Worm (Caenorhabditis elegans): Measurements from ENCODE around the gene R102.10.
A peak's percentile ranks its signal among the peaks of the same experiment; 100 is the strongest.

R102.10 gene

ce11 chrIV:10698486-10698885, 6.8 kb upstream of the R102.10 start:
- TF ChIP-seq lin-54 (GFP tag; optimal IDR thresholded peaks at IDR 0.05) (no peak), rcor-1 (GFP tag; IDR thresholded peaks at IDR 0.05) (no peak), dox-1 (GFP tag; IDR thresholded peaks at IDR 0.05) (peak; percentile 11; the same call in 1 of the 2 replicates), nhr-80 (tag; optimal IDR thresholded peaks at IDR 0.05) (no peak), mcd-1 (GFP tag; IDR thresholded peaks at IDR 0.05) (no peak), akir-1 (GFP tag; optimal IDR thresholded peaks at IDR 0.05) (no peak), nhr-27 (tag; optimal IDR thresholded peaks at IDR 0.05) (no peak), attf-3 (GFP tag; conservative IDR thresholded peaks at IDR 0.05) (no peak), repo-1 (tag; optimal IDR thresholded peaks at IDR 0.05) (no peak), B0261.1 (tag; optimal IDR thresholded peaks at IDR 0.05) (no peak), lsy-27 (tag; optimal IDR thresholded peaks at IDR 0.05; ENCODE audit: borderline replicate concordance, insufficient read depth) (no peak), snpc-1.1 (tag; optimal IDR thresholded peaks at IDR 0.05; ENCODE audit: insufficient read depth) (no peak), ceh-58 (GFP tag; IDR thresholded peaks at IDR 0.05) (0 out of 2 replicates have a peak, but pooled peaks have one; percentile 49), dpl-1 (GFP tag; optimal IDR thresholded peaks at IDR 0.05) (no peak)

- no peak for TF ChIP-seq dox-1 (GFP tag; IDR thresholded peaks at IDR 0.05)
- no peak for TF ChIP-seq mcd-1 (GFP tag; IDR thresholded peaks at IDR 0.05)
- TF ChIP-seq hlh-12 (tag; optimal IDR thresholded peaks at IDR 0.05), result no peak
- TF ChIP-seq snpc-1.1 (tag; optimal IDR thresholded peaks at IDR 0.05; ENCODE audit: insufficient read depth), result no peak
- no peak for TF ChIP-seq bed-2 (GFP tag; IDR thresholded peaks at IDR 0.05)
- TF ChIP-seq rpc-1 (optimal IDR thresholded peaks at IDR 0.05), result no peak
- TF ChIP-seq rpc-1 (tag; optimal IDR thresholded peaks at IDR 0.05), result no peak
Observed at ce11 chrIV:10699000-10699399, 6.3 kb upstream of the R102.10 start.

- TF ChIP-seq lin-35 (GFP tag; optimal IDR thresholded peaks at IDR 0.05) (no peak), ceh-40 (GFP tag; IDR thresholded peaks at IDR 0.05) (no peak), Y67H2A.10 (GFP tag; conservative IDR thresholded peaks at IDR 0.05) (no peak), lin-26 (GFP tag; IDR thresholded peaks at IDR 0.05) (no peak), ekl-4 (GFP tag; IDR thresholded peaks at IDR 0.05) (no peak)
Observed at ce11 chrIV:10699660-10700059, 5.6 kb upstream of the R102.10 start, which contains the start of gene R102.11. Gene R102.11, minus strand, starts transcription at chrIV:10699760.

- TF ChIP-seq madf-8 (GFP tag; conservative IDR thresholded peaks at IDR 0.05) (no peak), lsy-27 (tag; optimal IDR thresholded peaks at IDR 0.05; ENCODE audit: borderline replicate concordance, insufficient read depth) (no peak), somi-1 (GFP tag; optimal IDR thresholded peaks at IDR 0.05) (peak; percentile 5), F55B11.4 (tag; optimal IDR thresholded peaks at IDR 0.05; ENCODE audit: borderline replicate concordance, insufficient read depth) (no peak)
Observed at ce11 chrIV:10701866-10702458, 3.3 kb upstream of the R102.10 start.

- TF ChIP-seq lag-1 (GFP tag; IDR thresholded peaks at IDR 0.05), result no peak
- no peak for TF ChIP-seq nhr-179 (tag; optimal IDR thresholded peaks at IDR 0.05)
- TF ChIP-seq rcor-1 (GFP tag; IDR thresholded peaks at IDR 0.05), result no peak
- TF ChIP-seq lin-35 (GFP tag; optimal IDR thresholded peaks at IDR 0.05), result no peak
- no peak for TF ChIP-seq hrde-1 (tag; optimal IDR thresholded peaks at IDR 0.05; ENCODE audit: borderline replicate concordance)
- TF ChIP-seq F57A8.1 (GFP tag; optimal IDR thresholded peaks at IDR 0.05), result no peak
- no peak for TF ChIP-seq ets-4 (GFP tag; optimal IDR thresholded peaks at IDR 0.05)
- no peak for TF ChIP-seq ztf-26 (tag; optimal IDR thresholded peaks at IDR 0.05)
- no peak for TF ChIP-seq cebp-1 (GFP tag; IDR thresholded peaks at IDR 0.05)
- TF ChIP-seq cebp-1 (tag; optimal IDR thresholded peaks at IDR 0.05), result no peak
- TF ChIP-seq aptf-2 (GFP tag; conservative IDR thresholded peaks at IDR 0.05), result no peak
- no peak for TF ChIP-seq attf-6 (GFP tag; IDR thresholded peaks at IDR 0.05)
- TF ChIP-seq tbp1 (GFP tag; optimal IDR thresholded peaks at IDR 0.05), result no peak
- TF ChIP-seq chd-7 (tag; optimal IDR thresholded peaks at IDR 0.05), result no peak
Observed at ce11 chrIV:10706090-10706489, 814 bp downstream of the R102.10 start, which contains the start of gene R102.6. Gene R102.6, minus strand, starts transcription at chrIV:10706190.
